Fruit fly (Drosophila melanogaster): ENCODE results near the gene CG45079.

- TF ChIP-seq EcR (GFP tag; optimal IDR thresholded peaks at IDR 0.05) (no peak), psq (optimal IDR thresholded peaks at IDR 0.05) (no peak), Dll (optimal IDR thresholded peaks at IDR 0.05) (no peak), usp (GFP tag; optimal IDR thresholded peaks at IDR 0.05) (no peak), pan (optimal IDR thresholded peaks at IDR 0.05) (no peak)
These were observed 41.8 kb upstream of the CG45079 start for dm6 chr3R:17082471-17082870.
